Worm (Caenorhabditis elegans) whole organism, L3 larva: ENCODE data around the gene col-34.

Experiments
- ZK546.5 ChIP-seq: sonication (generic microtip); optimal IDR thresholded peaks from 2 replicates; lab custom pipeline; 2017; ENCODE audit warnings: missing biosample characterization, missing genetic modification characterization
- egl-27 ChIP-seq: sonication (generic microtip); optimal IDR thresholded peaks from 4 replicates; lab custom pipeline; 2017; ENCODE audit warnings: missing biosample characterization, missing genetic modification reagents, missing genetic modification characterization
- fkh-10 ChIP-seq: sonication (generic microtip); optimal IDR thresholded peaks from 2 replicates; lab custom pipeline; 2017; ENCODE audit warnings: missing biosample characterization, missing genetic modification reagents, missing genetic modification characterization
- jun-1 ChIP-seq: fragments of 150-350 bp; optimal IDR thresholded peaks from 2 replicates; lab custom pipeline; 2014; ENCODE audit warnings: missing biosample characterization, missing genetic modification reagents, missing genetic modification characterization
- lin-15B ChIP-seq: fragments of 150-350 bp; optimal IDR thresholded peaks from 2 replicates; lab custom pipeline; 2014; ENCODE audit warnings: missing biosample characterization, missing genetic modification characterization
- mdl-1 ChIP-seq: fragments of 150-350 bp; optimal IDR thresholded peaks from 2 replicates; lab custom pipeline; 2014; ENCODE audit warnings: missing biosample characterization, missing genetic modification characterization
- nhr-11 ChIP-seq: fragments of 150-350 bp; optimal IDR thresholded peaks from 2 replicates; lab custom pipeline; 2014; ENCODE audit warnings: missing biosample characterization, missing genetic modification characterization
- nhr-28 ChIP-seq: fragments of 150-350 bp; optimal IDR thresholded peaks from 2 replicates; lab custom pipeline; 2014; ENCODE audit warnings: missing biosample characterization, missing genetic modification characterization
- nhr-77 ChIP-seq: fragments of 150-350 bp; optimal IDR thresholded peaks from 2 replicates; lab custom pipeline; 2014; ENCODE audit warnings: missing biosample characterization, missing genetic modification characterization
- snpc-4 ChIP-seq: fragments of 150-350 bp; optimal IDR thresholded peaks from 2 replicates; lab custom pipeline; 2014; ENCODE audit warnings: missing biosample characterization, missing genetic modification characterization
- unc-39 ChIP-seq: sonication (generic microtip); optimal IDR thresholded peaks from 4 replicates; lab custom pipeline; 2017; ENCODE audit warnings: missing biosample characterization, missing genetic modification characterization
- unc-62 ChIP-seq: fragments of 150-350 bp; sonication (generic microtip); optimal IDR thresholded peaks from 4 replicates; lab custom pipeline; 2014; ENCODE audit warnings: missing biosample characterization, missing genetic modification reagents, missing genetic modification characterization
- zag-1 ChIP-seq: fragments of 150-350 bp; optimal IDR thresholded peaks from 2 replicates; lab custom pipeline; 2014; ENCODE audit warnings: missing biosample characterization, missing genetic modification characterization
- ztf-4 ChIP-seq: fragments of 150-350 bp; optimal IDR thresholded peaks from 2 replicates; lab custom pipeline; 2014; ENCODE audit warnings: missing biosample characterization, missing genetic modification characterization

ce11 chrIV:4247770-4248169, 3.4 kb upstream of the col-34 start, which contains the start of gene ama-1:
- TF ChIP-seq lin-15B (tag; lab: Kevin White, UChicago) (no peak), unc-62 (GFP tag; lab: Kevin White, UChicago) (no peak), ztf-4 (tag; lab: Kevin White, UChicago) (no peak), zag-1 (tag; lab: Kevin White, UChicago) (no peak), fkh-10 (GFP tag; lab: Kevin White, UChicago) (no peak), ZK546.5 (tag; lab: Kevin White, UChicago) (no peak), nhr-28 (tag; lab: Kevin White, UChicago) (no peak), egl-27 (tag; lab: Kevin White, UChicago) (no peak), unc-39 (tag; lab: Kevin White, UChicago) (no peak), jun-1 (tag; lab: Kevin White, UChicago) (no peak), nhr-77 (tag; lab: Kevin White, UChicago) (no peak), nhr-11 (tag; lab: Kevin White, UChicago) (no peak), snpc-4 (tag; lab: Kevin White, UChicago) (no peak), mdl-1 (tag; lab: Kevin White, UChicago) (no peak)
